Worm (Caenorhabditis elegans): ENCODE measurements around the gene sand-1.

Gene sand-1

DNA sequence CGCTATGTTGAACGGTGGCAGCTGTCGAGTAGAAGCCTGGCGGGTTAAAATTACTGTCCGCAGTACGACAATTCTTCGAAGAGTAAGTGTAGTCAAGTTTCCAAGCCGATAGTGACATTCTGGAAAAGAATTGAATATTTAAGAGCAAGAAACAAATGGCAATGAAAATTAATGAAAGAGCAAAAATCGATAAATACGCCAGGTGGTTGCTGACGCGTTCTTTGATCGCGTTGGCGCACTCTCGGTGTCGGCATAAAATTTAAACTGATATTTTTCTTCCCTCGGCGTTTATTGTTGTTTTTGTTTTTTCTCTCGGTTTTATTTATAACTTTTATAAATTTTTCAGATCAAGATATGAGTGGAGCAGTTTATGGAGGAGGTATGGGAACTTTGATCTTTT lies 28.0 kb downstream of the sand-1 start, which contains the start of the genes perm-3 and swsn-6 (continued):
- peak; percentile 30 for TF ChIP-seq tbx-2 (tag; optimal IDR thresholded peaks at IDR 0.05)
- peak; percentile 9 for TF ChIP-seq unc-86 (tag; optimal IDR thresholded peaks at IDR 0.05)
- peak; percentile 41 for TF ChIP-seq ceh-34 (tag; optimal IDR thresholded peaks at IDR 0.05)
- peak; percentile 41 for TF ChIP-seq elt-2 (tag; optimal IDR thresholded peaks at IDR 0.05)
- TF ChIP-seq ahr-1 (tag; optimal IDR thresholded peaks at IDR 0.05), result no peak

DNA sequence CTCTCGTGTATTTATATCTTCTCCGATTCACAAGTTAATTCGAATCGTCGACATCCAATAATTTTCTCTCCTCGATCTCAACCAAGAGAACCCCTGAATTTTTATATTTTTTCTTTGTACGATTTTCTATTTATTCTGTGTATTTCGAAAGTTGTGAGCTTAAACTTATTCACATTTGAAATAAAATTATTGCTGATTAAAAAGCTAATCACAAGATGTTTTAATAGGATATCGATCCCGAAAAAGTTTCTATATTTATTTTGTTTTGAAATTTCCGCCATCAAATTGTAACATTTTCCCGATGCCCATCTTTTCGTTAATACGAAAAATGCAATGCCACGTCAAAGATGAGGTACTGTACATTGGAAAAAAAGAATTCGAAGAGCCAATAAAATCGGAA lies 30.1 kb downstream of the sand-1 start, which contains the start of gene ZK616.3:
Gene ZK616.3 (plus strand): TSS at position 301 of the 400 bp plus-strand sequence.
- TF ChIP-seq pros-1 (tag; optimal IDR thresholded peaks at IDR 0.05) (no peak), ceh-30 (tag; optimal IDR thresholded peaks at IDR 0.05) (no peak)

DNA sequence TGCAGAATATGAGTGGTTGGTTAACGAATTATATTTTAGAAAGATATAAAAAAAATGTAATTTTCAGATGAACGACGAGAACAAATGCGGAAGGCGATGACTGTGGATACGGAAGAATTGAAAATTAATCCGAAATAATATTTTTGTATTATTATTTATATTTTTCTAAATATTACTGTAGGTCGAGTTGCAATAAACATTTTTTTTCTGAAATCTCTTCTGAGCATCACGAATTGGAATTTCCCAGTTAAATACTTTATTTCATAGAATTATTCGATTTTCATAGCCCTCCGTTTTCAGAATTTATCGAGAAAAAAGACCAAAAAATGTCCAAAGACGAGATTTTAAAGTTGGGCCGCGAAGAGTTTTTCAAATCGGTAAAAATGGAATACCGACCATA lies 30.9 kb downstream of the sand-1 start, which contains the start of gene ZK616.2:
Gene ZK616.2 (plus strand): TSS at position 301 of the 400 bp plus-strand sequence.
- TF ChIP-seq mec-3 (tag; optimal IDR thresholded peaks at IDR 0.05; ENCODE audit: borderline replicate concordance) (no peak), hlh-15 (tag; optimal IDR thresholded peaks at IDR 0.05) (no peak), che-1 (tag; optimal IDR thresholded peaks at IDR 0.05) (no peak), lin-11 (tag; optimal IDR thresholded peaks at IDR 0.05) (no peak), pros-1 (tag; optimal IDR thresholded peaks at IDR 0.05) (no peak), ceh-19 (GFP tag; optimal IDR thresholded peaks at IDR 0.05) (no peak), unc-55 (GFP tag; optimal IDR thresholded peaks at IDR 0.05) (no peak)

DNA sequence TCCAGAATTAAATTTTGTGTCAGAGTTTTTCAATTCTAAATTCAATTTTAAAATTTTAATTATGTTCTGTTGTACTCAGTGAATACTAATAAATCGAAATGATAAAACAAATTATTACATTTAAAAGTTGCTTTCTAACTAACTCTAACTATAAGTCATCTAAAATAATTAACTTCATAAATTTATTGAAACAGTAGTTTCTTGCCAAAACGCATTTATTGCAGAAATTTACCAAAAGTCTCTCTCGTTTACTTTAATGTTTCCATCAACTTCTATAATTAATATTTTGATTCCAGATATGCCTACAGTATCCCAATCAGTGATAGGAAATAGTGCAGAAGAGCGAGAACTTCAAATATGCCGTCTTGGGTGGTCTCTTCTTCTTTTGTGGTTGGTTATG lies 33.9 kb downstream of the sand-1 start, which contains the start of gene ZK616.1:
Gene ZK616.1 (plus strand): TSS at position 301 of the 400 bp plus-strand sequence.
- no peak for TF ChIP-seq syd-9 (tag; optimal IDR thresholded peaks at IDR 0.05)
- no peak for TF ChIP-seq ztf-16 (tag; optimal IDR thresholded peaks at IDR 0.05)
- TF ChIP-seq pag-3 (tag; optimal IDR thresholded peaks at IDR 0.05; ENCODE audit: borderline replicate concordance), result no peak
- TF ChIP-seq ceh-30 (tag; optimal IDR thresholded peaks at IDR 0.05), result no peak
- no peak for TF ChIP-seq pha-2 (tag; optimal IDR thresholded peaks at IDR 0.05)
- no peak for TF ChIP-seq pros-1 (tag; optimal IDR thresholded peaks at IDR 0.05)
- no peak for TF ChIP-seq tbx-7 (tag; optimal IDR thresholded peaks at IDR 0.05)
- TF ChIP-seq ama-1 (optimal IDR thresholded peaks at IDR 0.05), result no peak
- TF ChIP-seq ceh-31 (tag; optimal IDR thresholded peaks at IDR 0.05), result no peak
- no peak for TF ChIP-seq ceh-2 (tag; optimal IDR thresholded peaks at IDR 0.05)
- no peak for TF ChIP-seq hlh-15 (tag; optimal IDR thresholded peaks at IDR 0.05)
- TF ChIP-seq ceh-6 (GFP tag; optimal IDR thresholded peaks at IDR 0.05), result no peak

ce11 chrIV:5405345-5405744 lies 38.7 kb downstream of the sand-1 start, which contains the start of gene ZK616.61:
TSS of gene ZK616.61 (plus strand) at chrIV:5405645.
- TF ChIP-seq hlh-13 (GFP tag; optimal IDR thresholded peaks at IDR 0.05) (no peak), ceh-18 (tag; optimal IDR thresholded peaks at IDR 0.05) (no peak), K09A11.1 (tag; optimal IDR thresholded peaks at IDR 0.05; ENCODE audit: insufficient read depth) (no peak), pros-1 (tag; optimal IDR thresholded peaks at IDR 0.05) (no peak), tbx-2 (tag; optimal IDR thresholded peaks at IDR 0.05) (no peak), gmeb-2 (tag; optimal IDR thresholded peaks at IDR 0.05) (no peak), fkh-10 (GFP tag; optimal IDR thresholded peaks at IDR 0.05) (no peak), ama-1 (optimal IDR thresholded peaks at IDR 0.05) (no peak), ceh-9 (tag; optimal IDR thresholded peaks at IDR 0.05) (no peak), nhr-11 (tag; optimal IDR thresholded peaks at IDR 0.05) (no peak)

- no peak for TF ChIP-seq ceh-48 (tag; optimal IDR thresholded peaks at IDR 0.05)
- TF ChIP-seq sox-2 (GFP tag; IDR thresholded peaks at IDR 0.05), result no peak
- TF ChIP-seq C08G9.2 (tag; optimal IDR thresholded peaks at IDR 0.05), result no peak
- TF ChIP-seq ceh-22 (tag; optimal IDR thresholded peaks at IDR 0.05), result no peak
- TF ChIP-seq ceh-9 (tag; optimal IDR thresholded peaks at IDR 0.05), result no peak
- TF ChIP-seq Y22D7AL.16 (tag; optimal IDR thresholded peaks at IDR 0.05), result no peak
- TF ChIP-seq ttx-3 (tag; optimal IDR thresholded peaks at IDR 0.05), result no peak
- TF ChIP-seq hlh-15 (tag; optimal IDR thresholded peaks at IDR 0.05), result no peak
- no peak for TF ChIP-seq mec-3 (tag; optimal IDR thresholded peaks at IDR 0.05; ENCODE audit: borderline replicate concordance)
- TF ChIP-seq npax-4 (tag; optimal IDR thresholded peaks at IDR 0.05), result no peak
- no peak for TF ChIP-seq rnt-1 (tag; optimal IDR thresholded peaks at IDR 0.05)
- TF ChIP-seq ceh-24 (tag; optimal IDR thresholded peaks at IDR 0.05), result no peak
- TF ChIP-seq hlh-8 (tag; optimal IDR thresholded peaks at IDR 0.05), result no peak
- no peak for TF ChIP-seq lin-11 (tag; optimal IDR thresholded peaks at IDR 0.05)
- TF ChIP-seq ceh-31 (tag; optimal IDR thresholded peaks at IDR 0.05), result no peak
- TF ChIP-seq ama-1 (optimal IDR thresholded peaks at IDR 0.05), result no peak
- no peak for TF ChIP-seq fkh-10 (GFP tag; optimal IDR thresholded peaks at IDR 0.05)
- no peak for TF ChIP-seq unc-3 (GFP tag; conservative IDR thresholded peaks at IDR 0.05)
- TF ChIP-seq unc-3 (tag; optimal IDR thresholded peaks at IDR 0.05), result no peak
- no peak for TF ChIP-seq K02D7.2 (tag; optimal IDR thresholded peaks at IDR 0.05)
Observed at ce11 chrIV:5409112-5409511, 42.4 kb downstream of the sand-1 start.

All from whole organism, late embryonic.